Fruit fly (Drosophila melanogaster) whole organism, embryonic: ENCODE results near the gene CG14537.

Experiments used
- Awh ChIP-seq: fragments of 200-800 bp; sonication (Bioruptor generic); IDR thresholded peaks from 2 replicates; pipeline ENCODE4, ENCODE4 v1.3.6; 2022; ENCODE audit warnings: missing biosample characterization, missing genetic modification characterization
- Blimp-1 ChIP-seq: fragments of 200-800 bp; sonication (Bioruptor generic); optimal IDR thresholded peaks from 3 replicates; lab custom pipeline; 2018; ENCODE audit warnings: missing biosample characterization, missing genetic modification characterization, mild to moderate bottlenecking, moderate library complexity, missing genetic modification reagents
- CG10147 ChIP-seq: fragments of 200-800 bp; sonication (Bioruptor generic); optimal IDR thresholded peaks from 2 replicates; lab custom pipeline; 2019; ENCODE audit warnings: missing biosample characterization, mild to moderate bottlenecking, missing genetic modification characterization, moderate library complexity
- CG10321 ChIP-seq: fragments of 200-800 bp; sonication (Bioruptor generic); IDR thresholded peaks from 2 replicates; pipeline ENCODE4 v1.3.6; 2022; ENCODE audit warnings: missing biosample characterization, missing genetic modification characterization
- CG10959 ChIP-seq: fragments of 200-800 bp; sonication (Bioruptor generic); IDR thresholded peaks from 2 replicates; pipeline ENCODE4 v1.3.6; 2022; ENCODE audit warnings: missing biosample characterization, missing genetic modification characterization
- CG10979 ChIP-seq: fragments of 200-800 bp; sonication (Bioruptor generic); optimal IDR thresholded peaks from 2 replicates; lab custom pipeline; 2018; ENCODE audit warnings: missing biosample characterization, mild to moderate bottlenecking, missing genetic modification characterization, moderate library complexity
- CG13123 ChIP-seq: fragments of 200-800 bp; sonication (Bioruptor generic); optimal IDR thresholded peaks from 2 replicates; lab custom pipeline; 2016; ENCODE audit warnings: missing biosample characterization, missing genetic modification characterization
- CG13424 ChIP-seq: fragments of 200-800 bp; sonication (Bioruptor generic); optimal IDR thresholded peaks from 2 replicates; lab custom pipeline; 2019; ENCODE audit warnings: missing biosample characterization, mild to moderate bottlenecking, missing genetic modification characterization, moderate library complexity
- CG15073 ChIP-seq: fragments of 200-800 bp; sonication (Bioruptor generic); optimal IDR thresholded peaks from 2 replicates; lab custom pipeline; 2016; ENCODE audit warnings: missing biosample characterization, missing genetic modification characterization
- CG3163 ChIP-seq: fragments of 200-800 bp; sonication (Bioruptor generic); optimal IDR thresholded peaks from 3 replicates; lab custom pipeline; 2016; ENCODE audit warnings: missing biosample characterization, missing genetic modification characterization
- CG3281 ChIP-seq: fragments of 200-800 bp; sonication (Bioruptor generic); optimal IDR thresholded peaks from 3 replicates; lab custom pipeline; 2017; ENCODE audit warnings: missing biosample characterization, mild to moderate bottlenecking, missing genetic modification characterization
- CG34376 ChIP-seq: fragments of 200-800 bp; sonication (Bioruptor generic); optimal IDR thresholded peaks from 2 replicates; lab custom pipeline; 2018; ENCODE audit warnings: missing biosample characterization, mild to moderate bottlenecking, missing genetic modification characterization
- CG34422 ChIP-seq: fragments of 200-800 bp; sonication (Bioruptor generic); IDR thresholded peaks from 3 replicates; pipeline ENCODE4 v1.3.6; 2022; ENCODE audit warnings: missing biosample characterization, missing genetic modification characterization
- CG4404 ChIP-seq: fragments of 200-800 bp; sonication (Bioruptor generic); IDR thresholded peaks from 2 replicates; pipeline ENCODE4 v1.3.6; 2022; ENCODE audit warnings: missing biosample characterization, missing genetic modification characterization
- CG4730 ChIP-seq: fragments of 200-800 bp; sonication (Bioruptor generic); IDR thresholded peaks from 2 replicates; pipeline ENCODE4 v1.3.6; 2022; ENCODE audit warnings: missing biosample characterization, missing genetic modification characterization
- CG6175 ChIP-seq: fragments of 200-800 bp; sonication (Bioruptor generic); IDR thresholded peaks from 3 replicates; pipeline ENCODE4 v1.3.6; 2022; ENCODE audit warnings: missing biosample characterization, missing genetic modification characterization
- CG6272 ChIP-seq: fragments of 200-800 bp; sonication (Bioruptor generic); IDR thresholded peaks from 2 replicates; pipeline ENCODE4 v1.3.6; 2022; ENCODE audit warnings: missing biosample characterization, missing genetic modification characterization
- CG6689 ChIP-seq: fragments of 200-800 bp; sonication (Bioruptor generic); IDR thresholded peaks from 2 replicates; pipeline ENCODE4 v1.3.6; 2022; ENCODE audit warnings: missing biosample characterization, missing genetic modification characterization
- CHES-1-like ChIP-seq: fragments of 200-800 bp; sonication (Bioruptor generic); optimal IDR thresholded peaks from 2 replicates; lab custom pipeline; 2016; ENCODE audit warnings: missing biosample characterization, missing genetic modification characterization
- Deaf1 ChIP-seq: fragments of 200-800 bp; optimal IDR thresholded peaks from 3 replicates; lab custom pipeline; 2019; ENCODE audit warnings: missing biosample characterization, mild to moderate bottlenecking, missing genetic modification characterization, moderate library complexity
- E2f1 ChIP-seq: fragments of 200-800 bp; sonication (Bioruptor generic); IDR thresholded peaks from 2 replicates; pipeline ENCODE4 v1.3.6; 2022; ENCODE audit warnings: missing biosample characterization, missing genetic modification characterization
- Ets65A ChIP-seq: fragments of 200-800 bp; sonication (Bioruptor generic); peaks from one replicate; lab custom pipeline; 2016; ENCODE audit warnings: missing biosample characterization, missing genetic modification characterization
- HHEX ChIP-seq: fragments of 200-800 bp; sonication (Bioruptor generic); optimal IDR thresholded peaks from 3 replicates; lab custom pipeline; 2017; ENCODE audit warnings: missing biosample characterization, mild to moderate bottlenecking, missing genetic modification characterization, missing genetic modification reagents
- HLH54F ChIP-seq: fragments of 200-800 bp; sonication (Bioruptor generic); optimal IDR thresholded peaks from 3 replicates; lab custom pipeline; 2016; ENCODE audit warnings: missing biosample characterization, missing genetic modification characterization
- Jarid2 ChIP-seq: fragments of 200-800 bp; sonication (Bioruptor generic); optimal IDR thresholded peaks from 3 replicates; lab custom pipeline; 2017; ENCODE audit warnings: mild to moderate bottlenecking, missing biosample characterization, missing genetic modification reagents, missing genetic modification characterization
- Kr ChIP-seq: fragments of 200-800 bp; sonication (Bioruptor generic); optimal IDR thresholded peaks from 2 replicates; lab custom pipeline; 2017; ENCODE audit warnings: missing biosample characterization, mild to moderate bottlenecking, missing genetic modification characterization
- MESR4 ChIP-seq: fragments of 200-800 bp; sonication (Bioruptor generic); optimal IDR thresholded peaks from 2 replicates; lab custom pipeline; 2018; ENCODE audit warnings: missing biosample characterization, mild to moderate bottlenecking, missing genetic modification characterization, moderate library complexity
- Med ChIP-seq: fragments of 200-800 bp; sonication (Bioruptor generic); peaks from one replicate; lab custom pipeline; 2016; ENCODE audit warnings: missing biosample characterization, missing genetic modification characterization, mild to moderate bottlenecking, inconsistent platforms, moderate library complexity
- NFAT ChIP-seq: fragments of 200-800 bp; sonication (Bioruptor generic); IDR thresholded peaks from 2 replicates; pipeline ENCODE4 v1.3.6; 2022; ENCODE audit warnings: missing biosample characterization, missing genetic modification characterization
- NfI ChIP-seq: fragments of 200-800 bp; sonication (Bioruptor generic); optimal IDR thresholded peaks from 3 replicates; lab custom pipeline; 2018; ENCODE audit warnings: missing biosample characterization, mild to moderate bottlenecking, missing genetic modification characterization, moderate library complexity
- Oli ChIP-seq: fragments of 200-800 bp; sonication (Bioruptor generic); optimal IDR thresholded peaks from 2 replicates; lab custom pipeline; 2018; ENCODE audit warnings: missing biosample characterization, mild to moderate bottlenecking, missing genetic modification characterization, moderate library complexity
- Rx ChIP-seq: fragments of 200-800 bp; sonication (Bioruptor generic); IDR thresholded peaks from 2 replicates; pipeline ENCODE4 v1.3.6; 2022; ENCODE audit warnings: missing biosample characterization, missing genetic modification characterization
- Spps ChIP-seq: fragments of 200-800 bp; sonication (Bioruptor generic); optimal IDR thresholded peaks from 2 replicates; lab custom pipeline; 2018; ENCODE audit warnings: missing biosample characterization, mild to moderate bottlenecking, missing genetic modification characterization
- Ssrp ChIP-seq: fragments of 200-800 bp; sonication (Bioruptor generic); optimal IDR thresholded peaks from 2 replicates; lab custom pipeline; 2018; ENCODE audit warnings: missing biosample characterization, mild to moderate bottlenecking, missing genetic modification characterization, moderate library complexity
- Trl ChIP-seq, 3 experiments: fragments of >200 bp in 2 of 3; fragments of 200-800 bp in 1 of 3; sonication (Bioruptor generic) in 1 of 3; optimal IDR thresholded peaks; 2 replicates in 1 of 3; 3 replicates in 2 of 3; lab custom pipeline; 2016 to 2017; ENCODE audit warnings: missing biosample characterization in 1 of 3, missing genetic modification characterization in 1 of 3
- abd-A ChIP-seq: fragments of 200-800 bp; sonication (Bioruptor generic); optimal IDR thresholded peaks from 3 replicates; lab custom pipeline; 2019; ENCODE audit warnings: missing biosample characterization, mild to moderate bottlenecking, missing genetic modification characterization, moderate library complexity
- cg ChIP-seq: fragments of 200-800 bp; sonication (Bioruptor generic); optimal IDR thresholded peaks from 3 replicates; lab custom pipeline; 2019; ENCODE audit warnings: missing biosample characterization, mild to moderate bottlenecking, missing genetic modification characterization, moderate library complexity
- chm ChIP-seq: fragments of 200-800 bp; sonication (Bioruptor generic); IDR thresholded peaks from 2 replicates; pipeline ENCODE4 v1.3.6; 2022; ENCODE audit warnings: missing biosample characterization, missing genetic modification characterization
- dati ChIP-seq: fragments of 200-800 bp; sonication (Bioruptor generic); IDR thresholded peaks from 2 replicates; pipeline ENCODE4 v1.3.6; 2022; ENCODE audit warnings: missing biosample characterization, missing genetic modification characterization
- eve ChIP-seq, 2 experiments: fragments of >200 bp; optimal IDR thresholded peaks; 2 replicates each; lab custom pipeline; 2017; ENCODE audit warnings: missing biosample characterization in 2 of 2, missing genetic modification characterization in 2 of 2
- ewg ChIP-seq: fragments of 200-800 bp; sonication (Bioruptor generic); optimal IDR thresholded peaks from 3 replicates; lab custom pipeline; 2017; ENCODE audit warnings: mild to moderate bottlenecking, missing biosample characterization, missing genetic modification reagents, missing genetic modification characterization
- fd96Cb ChIP-seq: fragments of 200-800 bp; sonication (Bioruptor generic); optimal IDR thresholded peaks from 2 replicates; lab custom pipeline; 2018; ENCODE audit warnings: missing biosample characterization, mild to moderate bottlenecking, missing genetic modification characterization, moderate library complexity
- kay ChIP-seq: fragments of 200-800 bp; sonication (Bioruptor generic); optimal IDR thresholded peaks from 2 replicates; lab custom pipeline; 2016; ENCODE audit warnings: missing biosample characterization, missing genetic modification characterization
- kni ChIP-seq: fragments of 200-800 bp; sonication (Bioruptor generic); optimal IDR thresholded peaks from 3 replicates; lab custom pipeline; 2017; ENCODE audit warnings: mild to moderate bottlenecking, missing biosample characterization, missing genetic modification reagents, missing genetic modification characterization
- nerfin-1 ChIP-seq: fragments of 200-800 bp; sonication (Bioruptor generic); optimal IDR thresholded peaks from 3 replicates; lab custom pipeline; 2019; ENCODE audit warnings: missing biosample characterization, mild to moderate bottlenecking, missing genetic modification characterization, moderate library complexity
- pho ChIP-seq: fragments of 200-800 bp; sonication (Bioruptor generic); optimal IDR thresholded peaks from 2 replicates; lab custom pipeline; 2016; ENCODE audit warnings: missing biosample characterization, missing genetic modification characterization
- psq ChIP-seq: fragments of 200-800 bp; sonication (Bioruptor generic); optimal IDR thresholded peaks from 2 replicates; lab custom pipeline; 2017; ENCODE audit warnings: missing biosample characterization, missing genetic modification characterization
- sima ChIP-seq: fragments of 200-800 bp; sonication (Bioruptor generic); optimal IDR thresholded peaks from 2 replicates; lab custom pipeline; 2016; ENCODE audit warnings: missing biosample characterization, missing genetic modification characterization
- sqz ChIP-seq: fragments of 200-800 bp; sonication (Bioruptor generic); optimal IDR thresholded peaks from 3 replicates; lab custom pipeline; 2018; ENCODE audit warnings: missing biosample characterization, mild to moderate bottlenecking, missing genetic modification characterization
- tio ChIP-seq: fragments of 200-800 bp; sonication (Bioruptor generic); optimal IDR thresholded peaks from 2 replicates; lab custom pipeline; 2017; ENCODE audit warnings: missing biosample characterization, missing genetic modification characterization, inconsistent platforms
- tup ChIP-seq: fragments of 200-800 bp; sonication (Bioruptor generic); optimal IDR thresholded peaks from 2 replicates; lab custom pipeline; 2016; ENCODE audit warnings: missing biosample characterization, mild to moderate bottlenecking, missing genetic modification characterization, moderate library complexity
- z ChIP-seq: fragments of 200-800 bp; sonication (Bioruptor generic); IDR thresholded peaks from 3 replicates; pipeline ENCODE4 v1.3.6; 2022; ENCODE audit warnings: missing biosample characterization, missing genetic modification characterization

The CG14537 gene

dm6 chr2L:7855108-7855507, 14.9 kb downstream of the CG14537 start, which contains the start of gene CG14535:
Gene CG14535 (minus strand): TSS chr2L:7855475.
- peak; percentile 29 for TF ChIP-seq sqz (GFP tag; lab: Kevin White, UChicago)
- no peak for TF ChIP-seq CG6689 (GFP tag; lab: Robert Waterston, UW)
- TF ChIP-seq CG3163 (GFP tag; lab: Kevin White, UChicago) = peak; percentile 94
- no peak for TF ChIP-seq Kr (GFP tag; lab: Kevin White, UChicago)
- TF ChIP-seq sima (GFP tag; lab: Kevin White, UChicago) = no peak
- peak; percentile 31 to 69 for TF ChIP-seq Trl (optimal IDR thresholded peaks at IDR 0.05; lab: Kevin White, UChicago)
- no peak for TF ChIP-seq Trl (GFP tag; optimal IDR thresholded peaks at IDR 0.05; lab: Kevin White, UChicago)
- TF ChIP-seq kay (GFP tag; lab: Kevin White, UChicago) = no peak
- TF ChIP-seq CG10321 (GFP tag; lab: Robert Waterston, UW) = no peak
- TF ChIP-seq psq (GFP tag; lab: Kevin White, UChicago) = no peak
- TF ChIP-seq Awh = no peak
- no peak for TF ChIP-seq NfI (GFP tag; lab: Kevin White, UChicago)
- TF ChIP-seq CG10959 = no peak
- no peak for TF ChIP-seq pho (GFP tag; lab: Kevin White, UChicago)
- peak; percentile 17 for TF ChIP-seq Med (GFP tag; lab: Kevin White, UChicago)
- no peak for TF ChIP-seq z (GFP tag; lab: Robert Waterston, UW)
- TF ChIP-seq ewg (GFP tag; lab: Kevin White, UChicago) = peak; percentile 84
- peak; percentile 6 for TF ChIP-seq cg
- no peak for TF ChIP-seq Ssrp
- TF ChIP-seq abd-A = peak; percentile 66
- TF ChIP-seq CG4404 (GFP tag; lab: Robert Waterston, UW) = no peak
- no peak for TF ChIP-seq CG13424 (tag; lab: Kevin White, UChicago)
- TF ChIP-seq chm (GFP tag; lab: Robert Waterston, UW) = no peak
- TF ChIP-seq nerfin-1 = peak; percentile 13
- no peak for TF ChIP-seq NFAT (GFP tag; lab: Robert Waterston, UW)
- TF ChIP-seq HHEX (GFP tag; lab: Kevin White, UChicago) = no peak
- TF ChIP-seq CG4730 = no peak
- no peak for TF ChIP-seq CHES-1-like (GFP tag; lab: Kevin White, UChicago)
- no peak for TF ChIP-seq CG3281 (GFP tag; lab: Kevin White, UChicago)
- no peak for TF ChIP-seq CG10147 (GFP tag; lab: Kevin White, UChicago)
- TF ChIP-seq CG13123 = no peak
- peak; percentile 53 for TF ChIP-seq Ets65A (GFP tag; lab: Kevin White, UChicago)
- no peak for TF ChIP-seq Oli (tag; lab: Kevin White, UChicago)
- no peak for TF ChIP-seq tup (GFP tag; lab: Kevin White, UChicago)
- no peak for TF ChIP-seq CG34422 (GFP tag; lab: Robert Waterston, UW)
- no peak for TF ChIP-seq MESR4
- TF ChIP-seq Deaf1 (tag; lab: Kevin White, UChicago) = peak; percentile 95
- peak; percentile 59 for TF ChIP-seq Blimp-1 (GFP tag; lab: Kevin White, UChicago)
- no peak for TF ChIP-seq kni
- TF ChIP-seq dati (GFP tag; lab: Robert Waterston, UW) = no peak
- TF ChIP-seq CG15073 = no peak
- no peak for TF ChIP-seq HLH54F
- no peak for TF ChIP-seq eve (GFP tag; optimal IDR thresholded peaks at IDR 0.05; lab: Kevin White, UChicago)
- TF ChIP-seq tio (GFP tag; lab: Kevin White, UChicago) = no peak
- peak; percentile 86 for TF ChIP-seq Jarid2 (GFP tag; lab: Kevin White, UChicago)
- TF ChIP-seq CG10979 (tag; lab: Kevin White, UChicago) = no peak
- no peak for TF ChIP-seq Spps (tag; lab: Kevin White, UChicago)
- no peak for TF ChIP-seq fd96Cb (tag; lab: Kevin White, UChicago)
- no peak for TF ChIP-seq E2f1 (GFP tag; lab: Robert Waterston, UW)
- TF ChIP-seq Rx (GFP tag; lab: Robert Waterston, UW) = no peak
- TF ChIP-seq CG6175 (GFP tag; lab: Robert Waterston, UW) = no peak
- TF ChIP-seq CG6272 (GFP tag; lab: Robert Waterston, UW) = no peak
- TF ChIP-seq CG34376 (GFP tag; lab: Kevin White, UChicago) = no peak
